Fruit fly (Drosophila melanogaster) whole organism, prepupa: ENCODE results near the gene Nup358.

Source experiments
- CG10631 ChIP-seq: fragments of 200-800 bp; sonication (Bioruptor generic); optimal IDR thresholded peaks from 2 replicates; lab custom pipeline; 2016; ENCODE audit warnings: missing biosample characterization, missing genetic modification characterization
- CG10669 ChIP-seq: fragments of 200-800 bp; sonication (Bioruptor generic); optimal IDR thresholded peaks from 3 replicates; lab custom pipeline; 2018; ENCODE audit warnings: missing biosample characterization, mild to moderate bottlenecking, missing genetic modification characterization, moderate library complexity
- CG11902 ChIP-seq: fragments of 200-800 bp; sonication (Bioruptor generic); optimal IDR thresholded peaks from 3 replicates; lab custom pipeline; 2016; ENCODE audit warnings: missing biosample characterization, missing genetic modification characterization
- CG1621 ChIP-seq: fragments of 200-800 bp; sonication (Bioruptor generic); optimal IDR thresholded peaks from 3 replicates; lab custom pipeline; 2018; ENCODE audit warnings: missing biosample characterization, mild to moderate bottlenecking, missing genetic modification characterization
- CG3032 ChIP-seq: fragments of 200-800 bp; optimal IDR thresholded peaks from 2 replicates; lab custom pipeline; 2019; ENCODE audit warnings: missing biosample characterization, mild to moderate bottlenecking, missing genetic modification characterization, moderate library complexity
- CG32006 ChIP-seq: fragments of 200-800 bp; sonication (Bioruptor generic); optimal IDR thresholded peaks from 3 replicates; lab custom pipeline; 2017; ENCODE audit warnings: missing biosample characterization, mild to moderate bottlenecking, missing genetic modification characterization
- CG3919 ChIP-seq: fragments of 200-800 bp; sonication (Bioruptor generic); optimal IDR thresholded peaks from 3 replicates; lab custom pipeline; 2016; ENCODE audit warnings: missing biosample characterization, missing genetic modification characterization
- CG4318 ChIP-seq: fragments of 200-800 bp; sonication (Bioruptor generic); optimal IDR thresholded peaks from 3 replicates; lab custom pipeline; 2017; ENCODE audit warnings: missing biosample characterization, mild to moderate bottlenecking, missing genetic modification characterization
- CG6163 ChIP-seq: fragments of 200-800 bp; sonication (Bioruptor generic); IDR thresholded peaks from 3 replicates; pipeline ENCODE4 v1.3.6; 2022; ENCODE audit warnings: missing biosample characterization, missing genetic modification characterization
- CG6276 ChIP-seq: fragments of 200-800 bp; sonication (Bioruptor generic); optimal IDR thresholded peaks from 2 replicates; lab custom pipeline; 2017; ENCODE audit warnings: missing biosample characterization, mild to moderate bottlenecking, missing genetic modification characterization
- CG6792 ChIP-seq: fragments of 200-800 bp; sonication (Bioruptor generic); optimal IDR thresholded peaks from 3 replicates; lab custom pipeline; 2016; ENCODE audit warnings: missing biosample characterization, missing genetic modification characterization
- CG6808 ChIP-seq: fragments of 200-800 bp; sonication (Bioruptor generic); optimal IDR thresholded peaks from 3 replicates; lab custom pipeline; 2017; ENCODE audit warnings: missing biosample characterization, missing genetic modification characterization, mild to moderate bottlenecking, moderate library complexity, missing genetic modification reagents
- CG6854 ChIP-seq: fragments of 200-800 bp; sonication (Bioruptor generic); optimal IDR thresholded peaks from 2 replicates; lab custom pipeline; 2017; ENCODE audit warnings: missing biosample characterization, mild to moderate bottlenecking, missing genetic modification characterization
- CG8319 ChIP-seq: fragments of 200-800 bp; sonication (Bioruptor generic); optimal IDR thresholded peaks from 3 replicates; lab custom pipeline; 2016; ENCODE audit warnings: missing biosample characterization, missing genetic modification characterization
- CG9139 ChIP-seq: fragments of 200-800 bp; sonication (Bioruptor generic); optimal IDR thresholded peaks from 3 replicates; lab custom pipeline; 2017; ENCODE audit warnings: missing biosample characterization, mild to moderate bottlenecking, missing genetic modification characterization
- Eip75B ChIP-seq: fragments of 200-800 bp; sonication (Bioruptor generic); optimal IDR thresholded peaks from 3 replicates; lab custom pipeline; 2016; ENCODE audit warnings: missing biosample characterization, missing genetic modification characterization
- Eip78C ChIP-seq: fragments of 200-800 bp; sonication (Bioruptor generic); peaks from one replicate; lab custom pipeline; 2016; ENCODE audit warnings: missing biosample characterization, missing genetic modification characterization
- Eip93F ChIP-seq: fragments of 200-800 bp; sonication (Bioruptor generic); optimal IDR thresholded peaks from 2 replicates; lab custom pipeline; 2016; ENCODE audit warnings: missing biosample characterization, mild to moderate bottlenecking, missing genetic modification characterization
- Ets96B ChIP-seq: fragments of 200-800 bp; optimal IDR thresholded peaks from 2 replicates; lab custom pipeline; 2019; ENCODE audit warnings: missing biosample characterization, mild to moderate bottlenecking, missing genetic modification characterization, moderate library complexity
- Hr4 ChIP-seq: fragments of 200-800 bp; sonication (Bioruptor generic); optimal IDR thresholded peaks from 3 replicates; lab custom pipeline; 2016; ENCODE audit warnings: missing biosample characterization, missing genetic modification characterization
- Lpt ChIP-seq: fragments of 200-800 bp; sonication (Bioruptor generic); optimal IDR thresholded peaks from 3 replicates; lab custom pipeline; 2016; ENCODE audit warnings: missing biosample characterization, missing genetic modification characterization
- Smox ChIP-seq: fragments of 200-800 bp; sonication (Bioruptor generic); optimal IDR thresholded peaks from 3 replicates; lab custom pipeline; 2016; ENCODE audit warnings: missing biosample characterization, missing genetic modification characterization
- Sox15 ChIP-seq: fragments of 200-800 bp; sonication (Bioruptor generic); optimal IDR thresholded peaks from 3 replicates; lab custom pipeline; 2016; ENCODE audit warnings: missing biosample characterization, missing genetic modification characterization
- achi ChIP-seq: fragments of 200-800 bp; sonication (Bioruptor generic); optimal IDR thresholded peaks from 3 replicates; lab custom pipeline; 2016; ENCODE audit warnings: missing biosample characterization, missing genetic modification characterization
- cyc ChIP-seq: fragments of 200-800 bp; sonication (Bioruptor generic); optimal IDR thresholded peaks from 3 replicates; lab custom pipeline; 2016; ENCODE audit warnings: missing biosample characterization, missing genetic modification characterization
- dac ChIP-seq: fragments of 200-800 bp; sonication (Bioruptor generic); optimal IDR thresholded peaks from 2 replicates; lab custom pipeline; 2017; ENCODE audit warnings: missing biosample characterization, mild to moderate bottlenecking, missing genetic modification characterization
- dsx ChIP-seq: fragments of 200-800 bp; optimal IDR thresholded peaks from 3 replicates; lab custom pipeline; 2019; ENCODE audit warnings: missing biosample characterization, mild to moderate bottlenecking, missing genetic modification characterization, moderate library complexity; ENCODE audit not compliant: poor library complexity, severe bottlenecking
- fd85E ChIP-seq: fragments of 200-800 bp; sonication (Bioruptor generic); optimal IDR thresholded peaks from 3 replicates; lab custom pipeline; 2016; ENCODE audit warnings: missing biosample characterization, missing genetic modification characterization
- fkh ChIP-seq: fragments of 200-800 bp; sonication (Bioruptor generic); optimal IDR thresholded peaks from 3 replicates; lab custom pipeline; 2017; ENCODE audit warnings: missing biosample characterization, mild to moderate bottlenecking, missing genetic modification characterization, moderate library complexity
- pdm3 ChIP-seq: fragments of 200-800 bp; sonication (Bioruptor generic); optimal IDR thresholded peaks from 3 replicates; lab custom pipeline; 2016; ENCODE audit warnings: missing biosample characterization, missing genetic modification characterization
- salr ChIP-seq, 2 experiments: fragments of 200-800 bp; sonication (Bioruptor generic); optimal IDR thresholded peaks; 3 replicates each; lab custom pipeline; 2016 to 2018; ENCODE audit warnings: missing biosample characterization in 2 of 2, missing genetic modification characterization in 2 of 2, mild to moderate bottlenecking in 1 of 2
- spab ChIP-seq: fragments of 200-800 bp; sonication (Bioruptor generic); optimal IDR thresholded peaks from 2 replicates; lab custom pipeline; 2017; ENCODE audit warnings: missing biosample characterization, mild to moderate bottlenecking, missing genetic modification characterization, missing genetic modification reagents
- ss ChIP-seq, 2 experiments: fragments of 200-800 bp; sonication (Bioruptor generic); optimal IDR thresholded peaks; 2 replicates in 1 of 2; 3 replicates in 1 of 2; lab custom pipeline; 2017 to 2018; ENCODE audit warnings: mild to moderate bottlenecking in 2 of 2, missing biosample characterization in 2 of 2, missing genetic modification characterization in 2 of 2, moderate library complexity in 1 of 2

Nup358 gene

DNA sequence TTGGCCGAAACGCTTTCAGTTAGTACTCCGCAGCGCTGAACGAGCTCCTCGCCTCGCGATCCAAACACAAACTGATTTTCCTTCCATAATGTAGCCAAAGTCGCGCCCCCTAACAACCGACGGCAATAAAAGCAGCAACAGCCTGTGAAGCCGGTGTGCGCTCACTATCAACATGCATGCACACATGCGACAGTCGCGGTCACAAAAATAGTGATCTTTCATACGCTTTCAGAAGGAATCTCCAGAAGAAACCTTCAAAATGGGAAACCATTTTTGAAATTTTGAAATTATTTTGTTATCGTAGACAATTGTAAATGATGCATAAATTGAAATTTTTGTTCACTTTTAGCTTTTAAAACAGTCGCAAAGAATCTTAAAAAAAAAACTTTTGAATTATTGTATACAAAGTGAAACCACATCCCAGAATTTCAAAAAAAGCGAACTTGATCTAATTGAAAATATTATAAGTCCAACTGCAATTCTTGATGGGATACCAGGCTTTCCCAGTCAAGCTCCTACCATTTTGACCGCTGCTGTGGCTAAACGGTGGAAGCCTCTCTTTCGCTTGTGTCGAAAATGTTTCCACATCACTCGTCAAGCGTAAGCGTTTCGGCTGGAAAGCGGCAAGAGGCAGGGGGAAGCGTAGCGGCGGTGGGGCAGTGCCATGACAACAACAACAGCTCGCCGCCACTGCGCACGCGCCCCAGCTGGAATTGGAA, 16.7 kb upstream of the Nup358 start, which contains the start of gene Cad96Cb (continued):
- TF ChIP-seq CG10669: peak; percentile 89
- peak; percentile 71 for TF ChIP-seq CG1621 (tag; lab: Kevin White, UChicago)
- peak; percentile 87 for TF ChIP-seq CG6854 (GFP tag; lab: Kevin White, UChicago)
- peak; percentile 91 for TF ChIP-seq Smox (GFP tag; lab: Kevin White, UChicago)
- peak; percentile 84 for TF ChIP-seq Sox15 (GFP tag; lab: Kevin White, UChicago)
- peak; percentile 90 for TF ChIP-seq CG6792 (GFP tag; lab: Kevin White, UChicago)
- peak; percentile 85 for TF ChIP-seq CG11902 (GFP tag; lab: Kevin White, UChicago)
- peak; percentile 99 for TF ChIP-seq Eip78C
- TF ChIP-seq dac (GFP tag; lab: Kevin White, UChicago): peak; percentile 91
- TF ChIP-seq salr (GFP tag; optimal IDR thresholded peaks at IDR 0.05; lab: Kevin White, UChicago): peak; percentile 57 to 98
- peak; percentile 89 for TF ChIP-seq CG8319
- peak; percentile 93 for TF ChIP-seq cyc (GFP tag; lab: Kevin White, UChicago)
- TF ChIP-seq fd85E (GFP tag; lab: Kevin White, UChicago): peak; percentile 57
- peak; percentile 92 for TF ChIP-seq pdm3 (GFP tag; lab: Kevin White, UChicago)
- peak; percentile 93 for TF ChIP-seq spab (GFP tag; lab: Kevin White, UChicago)

DNA sequence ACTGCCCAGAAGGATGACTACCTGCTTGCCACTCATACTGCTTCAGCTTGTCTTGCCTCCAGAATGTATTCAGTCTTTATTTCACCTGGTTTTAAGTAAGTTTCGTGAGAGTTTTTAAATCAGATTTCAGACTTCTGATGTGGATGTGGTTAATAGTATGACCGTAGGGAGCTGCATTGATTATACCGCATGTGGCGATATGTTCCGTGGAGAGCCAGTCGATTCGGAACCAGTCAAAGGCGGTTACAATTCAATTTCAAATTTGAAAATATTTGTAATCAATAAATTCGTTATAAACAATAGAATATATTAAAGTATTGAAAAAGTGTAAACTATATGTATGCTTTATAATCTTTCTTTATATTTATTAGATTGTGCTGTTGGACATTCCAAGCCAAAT, 13.8 kb upstream of the Nup358 start, which contains the start of gene Sil1:
TSS of gene Sil1 (minus strand) at position 168 of the 400 bp plus-strand sequence.
- TF ChIP-seq Hr4 (GFP tag; lab: Kevin White, UChicago) (no peak), Lpt (GFP tag; lab: Kevin White, UChicago) (no peak), CG1621 (tag; lab: Kevin White, UChicago) (peak; percentile 45)

DNA sequence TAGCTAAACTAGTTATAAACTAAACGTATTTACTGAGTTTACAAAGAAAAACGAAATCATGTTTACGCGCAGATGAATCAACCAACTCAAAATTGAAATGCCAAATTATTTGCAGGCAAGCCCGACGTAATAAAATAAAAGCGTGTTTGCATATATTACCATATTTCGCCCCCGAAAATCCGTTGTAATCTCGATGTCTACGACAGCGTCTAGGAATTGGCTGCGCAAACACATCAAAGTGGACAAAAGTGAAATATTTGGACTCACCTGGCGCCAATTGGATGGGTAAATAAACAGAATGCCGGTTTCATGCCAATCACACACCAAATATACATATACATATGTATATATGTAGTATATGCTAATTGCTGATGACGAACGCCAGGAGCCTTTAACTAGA, 13.0 kb upstream of the Nup358 start:
- TF ChIP-seq Eip78C (peak; percentile 16), CG9139 (no peak), fkh (GFP tag; lab: Kevin White, UChicago) (peak; percentile 56)

DNA sequence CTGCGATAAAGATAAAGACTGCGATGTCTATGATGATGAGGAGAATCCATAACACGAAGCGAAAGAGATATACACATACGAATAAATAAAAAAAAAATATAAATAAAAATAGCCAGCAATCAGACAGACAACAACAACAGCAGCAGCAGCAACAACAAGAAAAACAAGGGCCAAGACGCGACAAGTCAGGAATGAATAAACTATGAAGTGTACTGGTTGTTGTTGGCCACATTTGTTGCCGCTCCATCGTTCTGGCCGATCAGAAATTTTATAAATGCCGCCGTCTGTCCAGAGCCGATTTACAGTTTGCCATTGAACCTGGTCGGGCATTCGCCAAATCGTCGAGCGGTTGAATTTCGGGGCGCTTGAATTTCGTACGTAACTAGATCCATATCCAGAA, 11.8 kb upstream of the Nup358 start, which contains the start of gene Jhbp7:
TSS of gene Jhbp7 (plus strand) at position 301 of the 400 bp plus-strand sequence.
- TF ChIP-seq ss (GFP tag; optimal IDR thresholded peaks at IDR 0.05; lab: Kevin White, UChicago): peak in 1 of 2 experiments; percentile 0
- no peak for TF ChIP-seq CG6163 (GFP tag; lab: Robert Waterston, UW)
- no peak for TF ChIP-seq achi (GFP tag; lab: Kevin White, UChicago)
- TF ChIP-seq dsx: peak; percentile 8

DNA sequence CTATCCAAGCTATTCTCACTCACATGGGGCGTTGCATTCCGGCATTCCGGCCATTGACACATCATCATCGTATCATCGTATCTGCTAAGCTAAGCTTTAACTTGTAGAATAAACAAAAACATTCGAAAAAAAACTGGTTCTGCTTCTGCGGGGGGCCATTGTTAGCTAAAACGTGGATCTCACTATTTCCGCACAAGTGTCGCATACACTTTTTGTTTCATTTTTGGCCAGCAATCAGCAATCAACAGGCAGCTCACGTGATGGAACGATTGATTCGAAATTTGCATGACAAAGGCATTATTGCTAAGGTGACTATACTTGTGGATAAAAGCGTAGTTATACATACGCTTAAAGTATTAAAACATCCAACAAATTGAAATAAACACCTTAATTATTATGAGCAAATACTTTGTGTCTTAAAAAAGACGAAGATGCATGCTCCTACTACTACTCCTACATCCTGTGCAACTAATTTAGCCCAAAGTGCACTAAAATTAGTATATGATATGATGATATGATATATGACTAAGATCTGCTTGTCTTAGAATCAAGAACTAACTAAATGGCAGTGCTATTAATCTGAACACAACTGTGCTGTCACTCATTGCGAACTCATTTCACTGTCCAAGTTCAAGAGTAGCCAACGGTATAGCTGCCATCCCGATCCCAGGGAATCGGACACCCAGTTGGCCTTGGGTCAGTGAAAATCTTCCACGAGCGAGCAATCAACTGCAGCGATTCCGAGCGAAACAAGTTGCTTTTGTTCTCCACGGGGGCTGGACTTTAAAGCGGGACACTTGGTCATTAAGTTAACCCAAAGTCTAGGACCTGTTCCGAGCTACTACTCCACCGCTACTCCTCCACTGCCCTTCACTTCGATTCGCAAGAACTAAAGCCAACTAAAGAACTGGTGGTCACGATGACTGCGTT, 10.1 kb upstream of the Nup358 start:
- TF ChIP-seq dsx (peak; percentile 56), ss (GFP tag; optimal IDR thresholded peaks at IDR 0.05; lab: Kevin White, UChicago) (peak; percentile 28 to 32), Eip93F (GFP tag; lab: Kevin White, UChicago) (no peak), CG6276 (no peak), Eip78C (peak; percentile 78), CG3032 (tag; lab: Kevin White, UChicago) (peak; percentile 42), CG32006 (GFP tag; lab: Kevin White, UChicago) (no peak), CG1621 (tag; lab: Kevin White, UChicago) (peak; percentile 45), CG6808 (GFP tag; lab: Kevin White, UChicago) (peak; percentile 47), Eip75B (GFP tag; lab: Kevin White, UChicago) (peak; percentile 31), CG10631 (GFP tag; lab: Kevin White, UChicago) (no peak), Ets96B (peak; percentile 39), CG10669 (peak; percentile 31), spab (GFP tag; lab: Kevin White, UChicago) (peak; percentile 22), CG4318 (GFP tag; lab: Kevin White, UChicago) (no peak), CG6792 (GFP tag; lab: Kevin White, UChicago) (no peak), CG3919 (GFP tag; lab: Kevin White, UChicago) (peak; percentile 6)
